Worm (Caenorhabditis elegans) whole organism, L3 larva: ENCODE data around the gene F46H5.11.

Source experiments
- aly-2 ChIP-seq: fragments of 150-350 bp; optimal IDR thresholded peaks from 2 replicates; lab custom pipeline; 2014; ENCODE audit warnings: missing biosample characterization, missing genetic modification characterization
- ama-1 ChIP-seq: fragments of 150-350 bp; optimal IDR thresholded peaks from 2 replicates; lab custom pipeline; 2018
- ceh-28 ChIP-seq: fragments of 150-350 bp; optimal IDR thresholded peaks from 2 replicates; lab custom pipeline; 2014; ENCODE audit warnings: missing biosample characterization, missing genetic modification reagents, missing genetic modification characterization
- ceh-82 ChIP-seq: fragments of 150-350 bp; optimal IDR thresholded peaks from 2 replicates; lab custom pipeline; 2014; ENCODE audit warnings: missing biosample characterization, missing genetic modification characterization
- ceh-9 ChIP-seq: sonication (generic microtip); optimal IDR thresholded peaks from 2 replicates; lab custom pipeline; 2018; ENCODE audit warnings: missing biosample characterization, missing genetic modification characterization
- daf-12 ChIP-seq: fragments of 150-350 bp; optimal IDR thresholded peaks from 2 replicates; lab custom pipeline; 2014; ENCODE audit warnings: missing biosample characterization, missing genetic modification reagents, missing genetic modification characterization
- egl-5 ChIP-seq: fragments of 150-350 bp; optimal IDR thresholded peaks from 2 replicates; lab custom pipeline; 2017; ENCODE audit warnings: missing biosample characterization, missing genetic modification reagents, missing genetic modification characterization, inconsistent platforms
- elt-1 ChIP-seq: fragments of 150-350 bp; optimal IDR thresholded peaks from 2 replicates; lab custom pipeline; 2014; ENCODE audit warnings: missing biosample characterization, missing genetic modification characterization
- elt-2 ChIP-seq: sonication (generic microtip); optimal IDR thresholded peaks from 2 replicates; lab custom pipeline; 2016; ENCODE audit warnings: missing genetic modification reagents, mild to moderate bottlenecking, missing genetic modification characterization, missing compliant biosample characterization
- elt-3 ChIP-seq, 3 experiments: fragments of 150-350 bp in 1 of 3; sonication (generic microtip) in 2 of 3; optimal IDR thresholded peaks; 2 replicates in 2 of 3; 4 replicates in 1 of 3; lab custom pipeline; 2014 to 2017; ENCODE audit warnings: missing biosample characterization in 3 of 3, missing genetic modification characterization in 3 of 3
- eor-1 ChIP-seq, 2 experiments: fragments of 150-350 bp; optimal IDR thresholded peaks; 2 replicates each; lab custom pipeline; 2014 to 2018; ENCODE audit warnings: missing biosample characterization in 2 of 2, missing genetic modification characterization in 2 of 2
- fkh-10 ChIP-seq: sonication (generic microtip); optimal IDR thresholded peaks from 2 replicates; lab custom pipeline; 2017; ENCODE audit warnings: missing biosample characterization, missing genetic modification reagents, missing genetic modification characterization
- fkh-2 ChIP-seq: fragments of 150-350 bp; optimal IDR thresholded peaks from 2 replicates; lab custom pipeline; 2014; ENCODE audit warnings: missing biosample characterization, missing genetic modification reagents, missing genetic modification characterization
- hmg-11 ChIP-seq: sonication (generic microtip); optimal IDR thresholded peaks from 2 replicates; lab custom pipeline; 2016; ENCODE audit warnings: missing genetic modification characterization, missing compliant biosample characterization
- lin-39 ChIP-seq: fragments of 150-350 bp; optimal IDR thresholded peaks from 2 replicates; lab custom pipeline; 2018; ENCODE audit warnings: missing biosample characterization, missing genetic modification reagents, missing genetic modification characterization
- lsy-12 ChIP-seq: sonication (generic microtip); optimal IDR thresholded peaks from 2 replicates; lab custom pipeline; 2016; ENCODE audit warnings: mild to moderate bottlenecking, missing genetic modification characterization, missing compliant biosample characterization
- nfya-1 ChIP-seq: sonication (generic microtip); optimal IDR thresholded peaks from 2 replicates; lab custom pipeline; 2017; ENCODE audit warnings: missing genetic modification characterization, mild to moderate bottlenecking, missing compliant biosample characterization, antibody characterized with exemption, moderate library complexity; ENCODE audit not compliant: insufficient read depth
- nhr-12 ChIP-seq: fragments of 150-350 bp; optimal IDR thresholded peaks from 2 replicates; lab custom pipeline; 2014; ENCODE audit warnings: missing biosample characterization, missing genetic modification characterization
- nhr-237 ChIP-seq: fragments of 150-350 bp; optimal IDR thresholded peaks from 2 replicates; lab custom pipeline; 2014; ENCODE audit warnings: missing biosample characterization, missing genetic modification characterization
- nhr-28 ChIP-seq: fragments of 150-350 bp; optimal IDR thresholded peaks from 2 replicates; lab custom pipeline; 2014; ENCODE audit warnings: missing biosample characterization, missing genetic modification characterization
- nhr-43 ChIP-seq: sonication (generic microtip); optimal IDR thresholded peaks from 2 replicates; lab custom pipeline; 2016; ENCODE audit warnings: mild to moderate bottlenecking, missing genetic modification characterization, missing compliant biosample characterization; ENCODE audit not compliant: poor library complexity, severe bottlenecking
- nhr-67 ChIP-seq: fragments of 150-350 bp; optimal IDR thresholded peaks from 2 replicates; lab custom pipeline; 2014; ENCODE audit warnings: missing biosample characterization, missing genetic modification characterization
- nhr-76 ChIP-seq: fragments of 150-350 bp; sonication (generic microtip); optimal IDR thresholded peaks from 5 replicates; lab custom pipeline; 2014; ENCODE audit warnings: missing biosample characterization, missing genetic modification characterization
- pha-4 ChIP-seq: fragments of 150-350 bp; optimal IDR thresholded peaks from 2 replicates; lab custom pipeline; 2014; ENCODE audit warnings: missing biosample characterization, missing genetic modification reagents, missing genetic modification characterization
- pqm-1 ChIP-seq: fragments of 150-350 bp; optimal IDR thresholded peaks from 2 replicates; lab custom pipeline; 2017; ENCODE audit warnings: missing biosample characterization, missing genetic modification characterization, inconsistent platforms
- skn-1 ChIP-seq: fragments of 150-350 bp; optimal IDR thresholded peaks from 2 replicates; lab custom pipeline; 2014; ENCODE audit warnings: missing biosample characterization, missing genetic modification characterization
- tbx-2 ChIP-seq: sonication (generic microtip); optimal IDR thresholded peaks from 2 replicates; lab custom pipeline; 2016; ENCODE audit warnings: mild to moderate bottlenecking, missing genetic modification characterization, missing compliant biosample characterization
- unc-39 ChIP-seq: sonication (generic microtip); optimal IDR thresholded peaks from 4 replicates; lab custom pipeline; 2017; ENCODE audit warnings: missing biosample characterization, missing genetic modification characterization
- unc-62 ChIP-seq: fragments of 150-350 bp; sonication (generic microtip); optimal IDR thresholded peaks from 4 replicates; lab custom pipeline; 2014; ENCODE audit warnings: missing biosample characterization, missing genetic modification reagents, missing genetic modification characterization
- zag-1 ChIP-seq: fragments of 150-350 bp; optimal IDR thresholded peaks from 2 replicates; lab custom pipeline; 2014; ENCODE audit warnings: missing biosample characterization, missing genetic modification characterization
- ztf-11 ChIP-seq: fragments of 150-350 bp; optimal IDR thresholded peaks from 2 replicates; lab custom pipeline; 2014; ENCODE audit warnings: missing biosample characterization, missing genetic modification characterization

F46H5.11 gene

ce11 chrX:7291810-7292209 is 19.9 kb upstream of the F46H5.11 start, which contains the start of gene lron-7:
TSS of gene lron-7 (plus strand) at chrX:7292132.
- TF ChIP-seq elt-1 (tag; lab: Kevin White, UChicago) (no peak), pha-4 (tag; lab: Kevin White, UChicago) (peak; percentile 41), pqm-1 (tag; lab: Kevin White, UChicago) (peak; percentile 80), elt-2 (peak; percentile 71)

- TF ChIP-seq pha-4 (tag; lab: Kevin White, UChicago) (peak; percentile 65), ama-1 (lab: Kevin White, UChicago) (no peak), elt-2 (peak; percentile 23), nhr-12 (no peak)
- TF ChIP-seq, all 47 proteins: peak for 2
Measured at ce11 chrX:7290859-7291628, 19.2 kb upstream of the F46H5.11 start.

ce11 chrX:7289565-7289964 is 17.7 kb upstream of the F46H5.11 start:
- TF ChIP-seq aly-2 (no peak), egl-5 (tag; lab: Kevin White, UChicago) (peak; percentile 35)

ce11 chrX:7284724-7285184 is 12.9 kb upstream of the F46H5.11 start:
- no peak for TF ChIP-seq daf-12 (tag; lab: Kevin White, UChicago)
- TF ChIP-seq lin-39 (tag; lab: Kevin White, UChicago) = peak; percentile 62
- TF ChIP-seq skn-1 = peak; percentile 9
- TF ChIP-seq elt-1 (tag; lab: Kevin White, UChicago) = peak; percentile 34
- no peak for TF ChIP-seq elt-3 (tag; optimal IDR thresholded peaks at IDR 0.05; lab: Kevin White, UChicago)
- TF ChIP-seq ztf-11 (tag; lab: Kevin White, UChicago) = no peak
- peak; percentile 49 for TF ChIP-seq nfya-1 (tag; lab: Kevin White, UChicago)
- no peak for TF ChIP-seq fkh-2 (tag; lab: Kevin White, UChicago)
- TF ChIP-seq unc-39 (tag; lab: Kevin White, UChicago) = no peak
- TF ChIP-seq ceh-9 (tag; lab: Kevin White, UChicago) = peak; percentile 74
- TF ChIP-seq ceh-82 (tag; lab: Kevin White, UChicago) = no peak
- TF ChIP-seq tbx-2 (tag; lab: Kevin White, UChicago) = peak; percentile 35
- TF ChIP-seq aly-2 = no peak
- TF ChIP-seq unc-62 (GFP tag; lab: Kevin White, UChicago) = no peak
- peak; percentile 66 for TF ChIP-seq hmg-11 (tag; lab: Kevin White, UChicago)
- peak; percentile 89 for TF ChIP-seq fkh-10 (GFP tag; lab: Kevin White, UChicago)
- TF ChIP-seq zag-1 (tag; lab: Kevin White, UChicago) = no peak
- no peak for TF ChIP-seq nhr-237 (tag; lab: Kevin White, UChicago)
- no peak for TF ChIP-seq nhr-67 (tag; lab: Kevin White, UChicago)
- TF ChIP-seq lsy-12 = no peak

ce11 chrX:7283136-7283535 is 11.3 kb upstream of the F46H5.11 start:
- TF ChIP-seq nhr-67 (tag; lab: Kevin White, UChicago) (no peak), egl-5 (tag; lab: Kevin White, UChicago) (no peak), nhr-76 (tag; lab: Kevin White, UChicago) (no peak), nhr-43 (tag; lab: Kevin White, UChicago) (no peak), pqm-1 (tag; lab: Kevin White, UChicago) (no peak), unc-39 (tag; lab: Kevin White, UChicago) (no peak), eor-1 (tag; optimal IDR thresholded peaks at IDR 0.05; lab: Kevin White, UChicago) (no peak), unc-62 (GFP tag; lab: Kevin White, UChicago) (no peak), pha-4 (tag; lab: Kevin White, UChicago) (no peak), nhr-28 (tag; lab: Kevin White, UChicago) (no peak), ceh-28 (tag; lab: Kevin White, UChicago) (no peak)
